Fruit fly (Drosophila melanogaster) whole organism, embryonic: Measurements from ENCODE around the gene Eip93F.

Experiments
- CG11093 ChIP-seq: fragments of 200-800 bp; sonication (Bioruptor generic); IDR thresholded peaks from 3 replicates; pipeline ENCODE4 v1.3.6; 2022; ENCODE audit warnings: missing biosample characterization, missing genetic modification characterization
- CG1233 ChIP-seq: fragments of 200-800 bp; sonication (Bioruptor generic); optimal IDR thresholded peaks from 4 replicates; lab custom pipeline; 2018; ENCODE audit warnings: missing biosample characterization, mild to moderate bottlenecking, missing genetic modification characterization
- CG14050 ChIP-seq: fragments of 200-800 bp; sonication (Bioruptor generic); IDR thresholded peaks from 3 replicates; pipeline ENCODE4 v1.3.6; 2022; ENCODE audit warnings: missing biosample characterization, missing genetic modification characterization
- CG3995 ChIP-seq: fragments of 200-800 bp; sonication (Bioruptor generic); optimal IDR thresholded peaks from 3 replicates; lab custom pipeline; 2016; ENCODE audit warnings: missing biosample characterization, missing genetic modification characterization
- CG4360 ChIP-seq: fragments of 200-800 bp; sonication (Bioruptor generic); IDR thresholded peaks from 2 replicates; pipeline ENCODE4 v1.3.6; 2022; ENCODE audit warnings: missing biosample characterization, missing genetic modification characterization
- CG43689 ChIP-seq: fragments of 200-800 bp; sonication (Bioruptor generic); IDR thresholded peaks from 2 replicates; pipeline ENCODE4 v1.3.6; 2022; ENCODE audit warnings: missing biosample characterization, missing genetic modification characterization
- Pdp1 ChIP-seq, 2 experiments: fragments of 200-800 bp; sonication (Bioruptor generic); optimal IDR thresholded peaks; 3 replicates each; lab custom pipeline; 2016; ENCODE audit warnings: missing biosample characterization in 2 of 2, missing genetic modification characterization in 2 of 2, mild to moderate bottlenecking in 1 of 2, moderate library complexity in 1 of 2
- cad ChIP-seq: fragments of >200 bp; optimal IDR thresholded peaks from 2 replicates; lab custom pipeline; 2017; ENCODE audit warnings: missing biosample characterization, missing genetic modification characterization
- chinmo ChIP-seq: fragments of 200-800 bp; sonication (Bioruptor generic); IDR thresholded peaks from 4 replicates; pipeline ENCODE4 v1.3.6; 2022; ENCODE audit warnings: missing biosample characterization, missing genetic modification characterization; ENCODE audit not compliant: partially characterized antibody
- dysf ChIP-seq: fragments of 200-800 bp; sonication (Bioruptor generic); IDR thresholded peaks from 3 replicates; pipeline ENCODE4 v1.3.6; 2022; ENCODE audit warnings: missing biosample characterization, missing genetic modification characterization
- her ChIP-seq: fragments of 200-800 bp; sonication (Bioruptor generic); optimal IDR thresholded peaks from 2 replicates; lab custom pipeline; 2016; ENCODE audit warnings: missing biosample characterization, missing genetic modification characterization
- pho ChIP-seq: fragments of 200-800 bp; sonication (Bioruptor generic); optimal IDR thresholded peaks from 2 replicates; lab custom pipeline; 2016; ENCODE audit warnings: missing biosample characterization, missing genetic modification characterization
- trh ChIP-seq: fragments of 200-800 bp; sonication (Bioruptor generic); optimal IDR thresholded peaks from 2 replicates; lab custom pipeline; 2016; ENCODE audit warnings: missing biosample characterization, missing genetic modification characterization

dm6 chr3R:21906867-21907266 lies 42.0 kb upstream of the Eip93F start:
- TF ChIP-seq her (GFP tag; lab: Kevin White, UChicago) (no peak), CG14050 (no peak), CG4360 (no peak), cad (no peak), CG1233 (no peak), trh (no peak), CG11093 (GFP tag; lab: Robert Waterston, UW) (no peak), chinmo (GFP tag; lab: Robert Waterston, UW) (no peak), Pdp1 (GFP tag; optimal IDR thresholded peaks at IDR 0.05; lab: Kevin White, UChicago) (no peak), CG43689 (GFP tag; lab: Robert Waterston, UW) (no peak), CG3995 (GFP tag; lab: Kevin White, UChicago) (no peak), dysf (GFP tag; lab: Robert Waterston, UW) (no peak), pho (GFP tag; lab: Kevin White, UChicago) (no peak)
